Worm (Caenorhabditis elegans): ENCODE measurements around the gene nspc-20.

- TF ChIP-seq nfya-1 (tag; optimal IDR thresholded peaks at IDR 0.05) (no peak), ztf-16 (tag; optimal IDR thresholded peaks at IDR 0.05) (no peak), nhr-11 (tag; optimal IDR thresholded peaks at IDR 0.05) (no peak), odd-2 (tag; optimal IDR thresholded peaks at IDR 0.05) (no peak), ama-1 (optimal IDR thresholded peaks at IDR 0.05) (no peak)
Measured at ce11 chrX:14568258-14568763, 38.3 kb upstream of the nspc-20 start.
